Fruit fly (Drosophila melanogaster) whole organism, pupa: ENCODE results near the gene Nepl21.

Experiments
- CG17806 ChIP-seq: fragments of 200-800 bp; sonication (Bioruptor generic); optimal IDR thresholded peaks from 2 replicates; lab custom pipeline; 2018; ENCODE audit warnings: missing biosample characterization, mild to moderate bottlenecking, missing genetic modification characterization, moderate library complexity
- CG32121 ChIP-seq: fragments of 200-800 bp; sonication (Bioruptor generic); IDR thresholded peaks from 2 replicates; pipeline ENCODE4 v1.3.6; 2022; ENCODE audit warnings: missing biosample characterization, missing genetic modification characterization
- CG34367 ChIP-seq: fragments of 200-800 bp; sonication (Bioruptor generic); optimal IDR thresholded peaks from 2 replicates; lab custom pipeline; 2018; ENCODE audit warnings: missing biosample characterization, mild to moderate bottlenecking, missing genetic modification characterization
- CG4496 ChIP-seq: fragments of 200-800 bp; sonication (Bioruptor generic); IDR thresholded peaks from 3 replicates; pipeline ENCODE4 v1.3.6; 2022; ENCODE audit warnings: missing biosample characterization, missing genetic modification characterization
- CG8159 ChIP-seq: fragments of 200-800 bp; sonication (Bioruptor generic); optimal IDR thresholded peaks from 3 replicates; lab custom pipeline; 2018; ENCODE audit warnings: missing biosample characterization, mild to moderate bottlenecking, missing genetic modification characterization, moderate library complexity
- CG8301 ChIP-seq: fragments of 200-800 bp; sonication (Bioruptor generic); optimal IDR thresholded peaks from 2 replicates; lab custom pipeline; 2018; ENCODE audit warnings: missing biosample characterization, mild to moderate bottlenecking, missing genetic modification characterization

dm6 chr3R:28851530-28851929 lies 32.0 kb upstream of the Nepl21 start:
- TF ChIP-seq CG17806 (no peak), CG8159 (tag; lab: Kevin White, UChicago) (no peak), CG32121 (GFP tag; lab: Robert Waterston, UW) (no peak), CG8301 (tag; lab: Kevin White, UChicago) (no peak), CG4496 (0 out of 3 replicates have a peak, but pooled peaks have one; percentile 44), CG34367 (tag; lab: Kevin White, UChicago) (no peak)
